Fruit fly (Drosophila melanogaster) whole organism, adult: ENCODE results near the gene CG32462.

Experiments used
- CG11617 ChIP-seq: fragments of 200-800 bp; sonication (Bioruptor generic); optimal IDR thresholded peaks from 2 replicates; lab custom pipeline; 2017; ENCODE audit warnings: mild to moderate bottlenecking, missing biosample characterization, missing genetic modification reagents, missing genetic modification characterization
- CG12768 ChIP-seq: fragments of 200-800 bp; sonication (Bioruptor generic); optimal IDR thresholded peaks from 2 replicates; lab custom pipeline; 2017; ENCODE audit warnings: missing biosample characterization, missing genetic modification characterization, mild to moderate bottlenecking, moderate library complexity, missing genetic modification reagents
- CG14711 ChIP-seq: fragments of 200-800 bp; sonication (Bioruptor generic); optimal IDR thresholded peaks from 2 replicates; lab custom pipeline; 2018; ENCODE audit warnings: missing biosample characterization, mild to moderate bottlenecking, missing genetic modification characterization, moderate library complexity
- CG33017 ChIP-seq: fragments of 200-800 bp; sonication (Bioruptor generic); optimal IDR thresholded peaks from 2 replicates; lab custom pipeline; 2018; ENCODE audit warnings: missing biosample characterization, mild to moderate bottlenecking, missing genetic modification characterization, moderate library complexity
- CG5204 ChIP-seq: fragments of 200-800 bp; sonication (Bioruptor generic); optimal IDR thresholded peaks from 2 replicates; lab custom pipeline; 2016; ENCODE audit warnings: missing biosample characterization, missing genetic modification characterization
- CG7101 ChIP-seq: fragments of 200-800 bp; sonication (Bioruptor generic); optimal IDR thresholded peaks from 2 replicates; lab custom pipeline; 2018; ENCODE audit warnings: missing biosample characterization, mild to moderate bottlenecking, missing genetic modification characterization, moderate library complexity
- Crg-1 ChIP-seq: fragments of 200-800 bp; sonication (Bioruptor generic); optimal IDR thresholded peaks from 2 replicates; lab custom pipeline; 2016; ENCODE audit warnings: missing biosample characterization, missing genetic modification characterization
- bab1 ChIP-seq: fragments of 200-800 bp; sonication (Bioruptor generic); optimal IDR thresholded peaks from 3 replicates; lab custom pipeline; 2019; ENCODE audit warnings: missing biosample characterization, mild to moderate bottlenecking, missing genetic modification characterization, moderate library complexity
- cnc ChIP-seq, 2 experiments: fragments of >200 bp; optimal IDR thresholded peaks; 2 replicates each; lab custom pipeline; 2017
- kay ChIP-seq: fragments of 200-800 bp; sonication (Bioruptor generic); peaks from one replicate; lab custom pipeline; 2016; ENCODE audit warnings: missing biosample characterization, missing genetic modification characterization, borderline replicate concordance
- pad ChIP-seq: fragments of 200-800 bp; sonication (Bioruptor generic); optimal IDR thresholded peaks from 3 replicates; lab custom pipeline; 2017; ENCODE audit warnings: missing biosample characterization, missing genetic modification characterization, mild to moderate bottlenecking, moderate library complexity, missing genetic modification reagents
- tj ChIP-seq: fragments of 200-800 bp; sonication (Bioruptor generic); optimal IDR thresholded peaks from 3 replicates; lab custom pipeline; 2017; ENCODE audit warnings: missing biosample characterization, mild to moderate bottlenecking, missing genetic modification characterization, moderate library complexity
- toe ChIP-seq: fragments of 200-800 bp; sonication (Bioruptor generic); optimal IDR thresholded peaks from 2 replicates; lab custom pipeline; 2016; ENCODE audit warnings: missing biosample characterization, missing genetic modification characterization

DNA sequence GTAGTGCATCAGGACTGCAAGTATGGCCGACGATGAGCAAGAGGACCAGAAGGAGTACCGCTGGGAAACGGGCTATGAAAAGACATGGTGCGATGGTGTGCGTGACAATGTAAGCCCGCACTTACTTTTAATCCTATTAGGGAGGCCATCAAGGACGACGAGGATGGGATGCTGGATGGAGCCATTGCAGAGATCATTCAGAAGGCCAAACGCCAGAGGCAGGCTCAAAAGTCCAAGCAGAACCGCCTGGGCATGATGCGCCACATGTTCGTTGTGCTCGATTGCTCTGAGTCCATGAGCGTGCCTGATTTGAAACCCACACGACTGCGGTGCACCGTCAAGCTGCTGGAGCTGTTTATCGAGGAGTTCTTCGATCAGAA, 26.0 kb upstream of the CG32462 start:
- no peak for TF ChIP-seq toe (GFP tag; lab: Kevin White, UChicago)
- TF ChIP-seq CG33017 (tag; lab: Kevin White, UChicago), result no peak
- no peak for TF ChIP-seq Crg-1
- TF ChIP-seq CG12768, result no peak
- TF ChIP-seq CG14711 (tag; lab: Kevin White, UChicago), result no peak
- TF ChIP-seq CG7101 (tag; lab: Kevin White, UChicago), result no peak
- TF ChIP-seq kay (GFP tag; lab: Kevin White, UChicago), result no peak
- TF ChIP-seq pad, result no peak
- no peak for TF ChIP-seq bab1 (GFP tag; lab: Kevin White, UChicago)
- TF ChIP-seq CG11617 (GFP tag; lab: Kevin White, UChicago), result no peak
- TF ChIP-seq tj (GFP tag; lab: Kevin White, UChicago), result no peak
- no peak for TF ChIP-seq cnc (optimal IDR thresholded peaks at IDR 0.05; lab: Kevin White, UChicago)
- no peak for TF ChIP-seq CG5204
